Fruit fly (Drosophila melanogaster): ENCODE data around the gene CG42740.
A peak's percentile ranks its signal among the peaks of the same experiment; 100 is the strongest.

The CG42740 gene

dm6 chr3R:30424993-30425392 is 2.2 kb upstream of the CG42740 start, which contains the start of gene CG15536:
Gene CG15536 (minus strand): TSS chr3R:30425162.
- TF ChIP-seq Doc3 (GFP tag; IDR thresholded peaks at IDR 0.05; ENCODE audit: partially characterized antibody) (peak; percentile 47; the same call in 2 of the 3 replicates), chinmo (GFP tag; IDR thresholded peaks at IDR 0.05; ENCODE audit: partially characterized antibody) (peak; percentile 71; the same call in 2 of the 4 replicates), tap (tag; optimal IDR thresholded peaks at IDR 0.05) (no peak), hbn (GFP tag; IDR thresholded peaks at IDR 0.05; ENCODE audit: partially characterized antibody) (peak; percentile 36; the same call in 1 of the 2 replicates), CG14710 (tag; optimal IDR thresholded peaks at IDR 0.05) (peak; percentile 22), cas (GFP tag; IDR thresholded peaks at IDR 0.05) (no peak), stwl (tag; optimal IDR thresholded peaks at IDR 0.05) (peak; percentile 72), crp (GFP tag; optimal IDR thresholded peaks at IDR 0.05) (peak; percentile 95 to 99), BEAF-32 (GFP tag; optimal IDR thresholded peaks at IDR 0.05) (peak; percentile 63), trem (tag; optimal IDR thresholded peaks at IDR 0.05) (peak; percentile 47), CG13287 (GFP tag; IDR thresholded peaks at IDR 0.05; ENCODE audit: partially characterized antibody) (peak; percentile 71), Sry-β (GFP tag; optimal IDR thresholded peaks at IDR 0.05) (no peak), inv (GFP tag; IDR thresholded peaks at IDR 0.05; ENCODE audit: partially characterized antibody) (peak; percentile 35), E2f2 (GFP tag; IDR thresholded peaks at IDR 0.05) (peak; percentile 81), sna (GFP tag; IDR thresholded peaks at IDR 0.05; ENCODE audit: partially characterized antibody) (peak; percentile 49; the same call in 1 of the 2 replicates), Bgb (GFP tag; IDR thresholded peaks at IDR 0.05; ENCODE audit: partially characterized antibody) (peak; percentile 77), Dref (GFP tag; IDR thresholded peaks at IDR 0.05) (peak; percentile 87), Pdp1 (GFP tag; optimal IDR thresholded peaks at IDR 0.05) (peak in 1 of 2 experiments; percentile 22), hb (GFP tag; IDR thresholded peaks at IDR 0.05; ENCODE audit: partially characterized antibody) (0 out of 3 replicates have a peak, but pooled peaks have one; percentile 44), zfh1 (GFP tag; IDR thresholded peaks at IDR 0.05) (0 out of 3 replicates have a peak, but pooled peaks have one; percentile 3), CG13123 (GFP tag; optimal IDR thresholded peaks at IDR 0.05) (no peak), CG16813 (GFP tag; IDR thresholded peaks at IDR 0.05; ENCODE audit: partially characterized antibody) (peak; percentile 59), nerfin-2 (GFP tag; IDR thresholded peaks at IDR 0.05; ENCODE audit: partially characterized antibody) (peak; percentile 54; the same call in 1 of the 2 replicates), CG1602 (GFP tag; optimal IDR thresholded peaks at IDR 0.05) (no peak), pzg (GFP tag; optimal IDR thresholded peaks at IDR 0.05) (peak; percentile 62), tna (GFP tag; IDR thresholded peaks at IDR 0.05; ENCODE audit: partially characterized antibody) (peak; percentile 49; the same call in 1 of the 2 replicates), unc-4 (GFP tag; IDR thresholded peaks at IDR 0.05; ENCODE audit: partially characterized antibody) (peak; percentile 64), Xbp1 (GFP tag; optimal IDR thresholded peaks at IDR 0.05) (peak; percentile 7), Lhr (GFP tag; optimal IDR thresholded peaks at IDR 0.05) (peak; percentile 2), CG2202 (tag; optimal IDR thresholded peaks at IDR 0.05) (no peak), PHDP (tag; optimal IDR thresholded peaks at IDR 0.05) (peak; percentile 13), CG10267 (tag; optimal IDR thresholded peaks at IDR 0.05) (peak; percentile 68), CG7963 (GFP tag; IDR thresholded peaks at IDR 0.05; ENCODE audit: partially characterized antibody) (peak; percentile 46; the same call in 1 of the 3 replicates), bbx (GFP tag; IDR thresholded peaks at IDR 0.05; ENCODE audit: partially characterized antibody) (peak; percentile 67), vnd (GFP tag; IDR thresholded peaks at IDR 0.05; ENCODE audit: partially characterized antibody) (peak; percentile 58), BtbVII (GFP tag; optimal IDR thresholded peaks at IDR 0.05) (no peak), CG8290 (GFP tag; optimal IDR thresholded peaks at IDR 0.05) (no peak), CG8290 (tag; optimal IDR thresholded peaks at IDR 0.05) (peak in 1 of 2 experiments; percentile 32), nmo (GFP tag; optimal IDR thresholded peaks at IDR 0.05) (peak; percentile 28), D19A (tag; optimal IDR thresholded peaks at IDR 0.05) (no peak), NfI (GFP tag; optimal IDR thresholded peaks at IDR 0.05) (peak; percentile 0), CG42726 (GFP tag; IDR thresholded peaks at IDR 0.05; ENCODE audit: partially characterized antibody) (peak; percentile 58; the same call in 1 of the 2 replicates), B-H2 (GFP tag; optimal IDR thresholded peaks at IDR 0.05) (peak; percentile 21), grau (tag; optimal IDR thresholded peaks at IDR 0.05) (peak; percentile 17), CTCF (GFP tag; optimal IDR thresholded peaks at IDR 0.05) (peak; percentile 98), Med (GFP tag) (peak; percentile 56), CG12071 (GFP tag; optimal IDR thresholded peaks at IDR 0.05) (no peak)

Data from whole organism, embryonic.